Worm (Caenorhabditis elegans) whole organism, young adult: ENCODE data around the gene C50C3.12.

Experiments used
- B0035.1 ChIP-seq: sonication (generic microtip); optimal IDR thresholded peaks from 2 replicates; lab custom pipeline; 2016; ENCODE audit warnings: missing genetic modification characterization, mild to moderate bottlenecking, missing compliant biosample characterization, missing genotype, missing genetic modification reagents
- B0261.1 ChIP-seq: sonication (generic microtip); optimal IDR thresholded peaks from 2 replicates; lab custom pipeline; 2016; ENCODE audit warnings: mild to moderate bottlenecking, missing genetic modification characterization, moderate library complexity, missing compliant biosample characterization
- B0336.3 ChIP-seq: fragments of 200-800 bp; sonication (Bioruptor generic); IDR thresholded peaks from 2 replicates; pipeline ENCODE4 v1.3.6; 2022; ENCODE audit warnings: missing genetic modification characterization, missing compliant biosample characterization
- F10E7.11 ChIP-seq: sonication (generic microtip); optimal IDR thresholded peaks from 2 replicates; lab custom pipeline; 2017; ENCODE audit warnings: mild to moderate bottlenecking, missing genetic modification characterization, moderate library complexity, missing compliant biosample characterization
- F55B11.4 ChIP-seq: sonication (generic microtip); optimal IDR thresholded peaks from 2 replicates; lab custom pipeline; 2016; ENCODE audit warnings: missing compliant biosample characterization, missing genetic modification characterization, borderline replicate concordance; ENCODE audit not compliant: insufficient read depth
- F57C9.4 ChIP-seq: sonication (generic microtip); optimal IDR thresholded peaks from 2 replicates; lab custom pipeline; 2017; ENCODE audit warnings: mild to moderate bottlenecking, missing genetic modification characterization, missing compliant biosample characterization
- K11D2.4 ChIP-seq: fragments of 200-800 bp; sonication (Bioruptor generic); IDR thresholded peaks from 2 replicates; pipeline ENCODE4 v1.3.6; 2022; ENCODE audit warnings: missing genetic modification reagents, missing genetic modification characterization, missing compliant biosample characterization
- T26A5.8 ChIP-seq: sonication (generic microtip); optimal IDR thresholded peaks from 2 replicates; lab custom pipeline; 2016; ENCODE audit warnings: missing genetic modification characterization, missing compliant biosample characterization
- Y53G8AR.9 ChIP-seq: fragments of 200-800 bp; sonication (Bioruptor generic); conservative IDR thresholded peaks from 2 replicates; pipeline ENCODE4 v1.3.6; 2022; ENCODE audit warnings: missing genetic modification reagents, missing genetic modification characterization, missing compliant biosample characterization
- Y56A3A.18 ChIP-seq: fragments of 200-800 bp; sonication (Bioruptor generic); IDR thresholded peaks from 2 replicates; pipeline ENCODE4 v1.3.6; 2022; ENCODE audit warnings: missing genetic modification reagents, missing genetic modification characterization, missing compliant biosample characterization
- Y79H2A.3 ChIP-seq: fragments of 200-800 bp; sonication (Bioruptor generic); conservative IDR thresholded peaks from 2 replicates; pipeline ENCODE4 v1.3.6; 2022; ENCODE audit warnings: missing genetic modification reagents, missing genetic modification characterization, missing compliant biosample characterization
- Y95B8A.8 ChIP-seq: fragments of 200-800 bp; sonication (Bioruptor generic); IDR thresholded peaks from 2 replicates; pipeline ENCODE4 v1.3.6; 2022; ENCODE audit warnings: missing genetic modification reagents, missing genetic modification characterization, missing compliant biosample characterization
- ama-1 ChIP-seq, 3 experiments: fragments of 150-350 bp in 1 of 3; sonication (generic microtip) in 2 of 3; optimal IDR thresholded peaks; 2 replicates each; lab custom pipeline; 2014 to 2018; ENCODE audit warnings: missing biosample characterization in 2 of 3, missing genetic modification characterization in 2 of 3, missing genetic modification reagents in 2 of 3
- aptf-3 ChIP-seq: fragments of 200-800 bp; sonication (Bioruptor generic); IDR thresholded peaks from 2 replicates; pipeline ENCODE4 v1.3.6; 2022; ENCODE audit warnings: missing genetic modification characterization, missing compliant biosample characterization
- attf-3 ChIP-seq: fragments of 200-800 bp; sonication (Bioruptor generic); conservative IDR thresholded peaks from 2 replicates; pipeline ENCODE4 v1.3.6; 2022; ENCODE audit warnings: missing genetic modification reagents, missing genetic modification characterization, missing compliant biosample characterization
- bed-1 ChIP-seq: fragments of 200-800 bp; sonication (Bioruptor generic); IDR thresholded peaks from 2 replicates; pipeline ENCODE4 v1.3.6; 2022; ENCODE audit warnings: missing genetic modification reagents, missing genetic modification characterization, missing compliant biosample characterization
- ccch-3 ChIP-seq: fragments of 200-800 bp; sonication (Bioruptor generic); optimal IDR thresholded peaks from 2 replicates; lab custom pipeline; 2018; ENCODE audit warnings: mild to moderate bottlenecking, missing genetic modification characterization, missing compliant biosample characterization
- ceh-100 ChIP-seq: fragments of 200-800 bp; sonication (Bioruptor generic); IDR thresholded peaks from 2 replicates; pipeline ENCODE4 v1.3.6; 2022; ENCODE audit warnings: missing genetic modification reagents, missing genetic modification characterization, missing compliant biosample characterization
- ceh-79 ChIP-seq: sonication (generic microtip); optimal IDR thresholded peaks from 2 replicates; lab custom pipeline; 2017; ENCODE audit warnings: mild to moderate bottlenecking, missing genetic modification characterization, missing compliant biosample characterization
- die-1 ChIP-seq: sonication (generic microtip); optimal IDR thresholded peaks from 2 replicates; lab custom pipeline; 2016; ENCODE audit warnings: missing genotype, mild to moderate bottlenecking, missing genetic modification characterization, missing compliant biosample characterization
- dox-1 ChIP-seq: fragments of 200-800 bp; sonication (Bioruptor generic); IDR thresholded peaks from 2 replicates; pipeline ENCODE4 v1.3.6; 2022; ENCODE audit warnings: missing genetic modification reagents, missing genetic modification characterization, missing compliant biosample characterization
- dpff-1 ChIP-seq: sonication (generic microtip); optimal IDR thresholded peaks from 2 replicates; lab custom pipeline; 2017; ENCODE audit warnings: mild to moderate bottlenecking, missing genetic modification characterization, missing compliant biosample characterization
- efl-1 ChIP-seq: fragments of 150-350 bp; optimal IDR thresholded peaks from 2 replicates; lab custom pipeline; 2014; ENCODE audit warnings: missing biosample characterization, missing genetic modification reagents, missing genetic modification characterization
- ets-4 ChIP-seq: fragments of 200-800 bp; sonication (Bioruptor generic); optimal IDR thresholded peaks from 2 replicates; lab custom pipeline; 2018; ENCODE audit warnings: mild to moderate bottlenecking, missing genetic modification characterization, missing compliant biosample characterization
- gei-17 ChIP-seq: fragments of 200-800 bp; sonication (Bioruptor generic); optimal IDR thresholded peaks from 2 replicates; lab custom pipeline; 2018; ENCODE audit warnings: mild to moderate bottlenecking, missing genetic modification characterization, missing compliant biosample characterization
- him-1 ChIP-seq: sonication (generic microtip); optimal IDR thresholded peaks from 2 replicates; lab custom pipeline; 2016; ENCODE audit warnings: missing genotype, missing genetic modification reagents, missing genetic modification characterization, missing compliant biosample characterization
- hlh-12 ChIP-seq: sonication (generic microtip); optimal IDR thresholded peaks from 2 replicates; lab custom pipeline; 2016; ENCODE audit warnings: missing genetic modification characterization, missing compliant biosample characterization
- hmg-1.2 ChIP-seq: fragments of 200-800 bp; sonication (Bioruptor generic); IDR thresholded peaks from 2 replicates; pipeline ENCODE4 v1.3.6; 2022; ENCODE audit warnings: missing genetic modification reagents, missing genetic modification characterization, missing compliant biosample characterization
- hrde-1 ChIP-seq: sonication (generic microtip); optimal IDR thresholded peaks from 2 replicates; lab custom pipeline; 2016; ENCODE audit warnings: missing genetic modification characterization, mild to moderate bottlenecking, missing compliant biosample characterization, moderate library complexity, missing genotype, missing genetic modification reagents, borderline replicate concordance
- hsf-1 ChIP-seq: fragments of 200-800 bp; sonication (Bioruptor generic); IDR thresholded peaks from 2 replicates; pipeline ENCODE4 v1.3.6; 2022; ENCODE audit warnings: missing genetic modification reagents, missing genetic modification characterization, missing compliant biosample characterization
- lin-26 ChIP-seq: fragments of 200-800 bp; sonication (Bioruptor generic); IDR thresholded peaks from 2 replicates; pipeline ENCODE4 v1.3.6; 2022; ENCODE audit warnings: missing genetic modification reagents, missing genetic modification characterization, missing compliant biosample characterization
- lin-40 ChIP-seq: sonication (generic microtip); optimal IDR thresholded peaks from 2 replicates; lab custom pipeline; 2016; ENCODE audit warnings: missing genetic modification characterization, mild to moderate bottlenecking, missing compliant biosample characterization, missing genotype, missing genetic modification reagents
- lir-1 ChIP-seq: fragments of 200-800 bp; sonication (Bioruptor generic); conservative IDR thresholded peaks from 2 replicates; pipeline ENCODE4 v1.3.6; 2022; ENCODE audit warnings: missing genetic modification reagents, missing genetic modification characterization, missing compliant biosample characterization
- lsy-27 ChIP-seq: sonication (generic microtip); optimal IDR thresholded peaks from 2 replicates; lab custom pipeline; 2017; ENCODE audit warnings: missing genetic modification characterization, mild to moderate bottlenecking, missing compliant biosample characterization, antibody characterized with exemption, missing genotype, borderline replicate concordance; ENCODE audit not compliant: insufficient read depth
- madf-3 ChIP-seq: fragments of 200-800 bp; sonication (Bioruptor generic); IDR thresholded peaks from 2 replicates; pipeline ENCODE4 v1.3.6; 2022; ENCODE audit warnings: missing genetic modification reagents, missing genetic modification characterization, missing compliant biosample characterization
- madf-6 ChIP-seq: fragments of 200-800 bp; sonication (Bioruptor generic); IDR thresholded peaks from 2 replicates; pipeline ENCODE4 v1.3.6; 2022; ENCODE audit warnings: missing genetic modification reagents, missing genetic modification characterization, missing compliant biosample characterization
- mel-28 ChIP-seq: sonication (generic microtip); optimal IDR thresholded peaks from 2 replicates; lab custom pipeline; 2016; ENCODE audit warnings: borderline replicate concordance, mild to moderate bottlenecking, missing genetic modification characterization, missing compliant biosample characterization
- nhr-90 ChIP-seq: sonication (generic microtip); optimal IDR thresholded peaks from 2 replicates; lab custom pipeline; 2016; ENCODE audit warnings: missing genotype, mild to moderate bottlenecking, missing genetic modification characterization, missing compliant biosample characterization
- sdz-38 ChIP-seq: sonication (generic microtip); optimal IDR thresholded peaks from 2 replicates; lab custom pipeline; 2016; ENCODE audit warnings: missing genotype, missing genetic modification characterization, missing compliant biosample characterization
- tbp1 ChIP-seq: fragments of 200-800 bp; sonication (Bioruptor generic); optimal IDR thresholded peaks from 2 replicates; lab custom pipeline; 2018; ENCODE audit warnings: mild to moderate bottlenecking, missing genetic modification characterization, missing compliant biosample characterization
- unc-62 ChIP-seq: fragments of 150-350 bp; optimal IDR thresholded peaks from 2 replicates; lab custom pipeline; 2014; ENCODE audit warnings: missing biosample characterization, missing genetic modification reagents, missing genetic modification characterization
- ztf-26 ChIP-seq: sonication (generic microtip); optimal IDR thresholded peaks from 2 replicates; lab custom pipeline; 2017; ENCODE audit warnings: missing genetic modification characterization, missing compliant biosample characterization

C50C3.12 gene

DNA sequence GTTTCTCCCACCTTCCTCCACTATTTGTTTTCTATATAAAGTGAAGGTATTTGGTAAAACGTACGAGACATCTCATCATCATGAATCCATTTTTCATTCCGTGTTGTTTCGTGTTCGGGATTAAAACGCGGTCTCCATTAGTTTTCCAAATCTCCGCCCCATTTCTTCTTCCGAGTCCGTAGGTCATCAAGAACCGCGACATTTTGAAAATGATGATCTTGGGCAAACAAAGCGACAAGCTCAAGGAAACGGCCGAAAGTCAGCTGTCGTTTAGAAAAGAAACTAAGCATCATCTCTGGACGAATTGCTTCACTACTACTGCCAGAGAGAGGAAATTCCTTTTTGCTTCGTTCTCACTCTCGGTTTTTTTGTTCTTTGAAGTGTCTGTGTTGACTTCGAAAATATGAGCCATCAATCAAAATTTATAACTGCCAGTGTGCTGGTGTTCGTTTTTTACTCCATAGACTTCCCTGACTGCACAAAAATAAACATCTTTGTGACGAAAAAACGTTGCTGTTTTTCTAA is 3.7 kb upstream of the C50C3.12 start (continued):
- peak; percentile 14; the same call in 1 of the 2 replicates for TF ChIP-seq hsf-1 (GFP tag; lab: Robert Waterston, UW)
- peak; percentile 41; the same call in 1 of the 2 replicates for TF ChIP-seq lin-26 (GFP tag; lab: Robert Waterston, UW)
- TF ChIP-seq F10E7.11 (tag; lab: Kevin White, UChicago): no peak
- 0 out of 2 replicates have a peak, but pooled peaks have one; percentile 22 for TF ChIP-seq madf-3 (GFP tag; lab: Robert Waterston, UW)
- no peak for TF ChIP-seq hlh-12 (tag; lab: Kevin White, UChicago)
- TF ChIP-seq tbp1: no peak

DNA sequence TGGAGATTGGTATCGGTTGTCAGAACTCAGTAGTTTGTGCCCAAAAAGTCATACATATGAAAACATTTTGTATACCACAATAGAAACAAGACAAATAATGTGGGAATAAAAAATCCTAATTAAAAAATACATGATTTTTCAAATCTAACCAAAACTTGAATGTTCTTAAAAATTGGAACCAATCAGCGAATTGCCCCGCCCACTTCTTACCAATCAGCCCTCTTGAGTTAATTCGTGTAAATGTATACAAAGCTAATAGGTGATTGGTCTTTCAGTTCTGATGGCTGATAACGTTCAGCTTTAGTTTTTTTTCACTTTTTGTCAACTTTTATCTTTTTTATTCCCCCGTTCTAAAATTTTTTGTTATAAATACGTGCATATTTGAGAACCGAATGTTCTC is 1.1 kb upstream of the C50C3.12 start:
- no peak for TF ChIP-seq lir-1 (GFP tag; lab: Robert Waterston, UW)
- TF ChIP-seq B0035.1 (tag; lab: Kevin White, UChicago): no peak
- no peak for TF ChIP-seq ccch-3 (GFP tag; lab: Kevin White, UChicago)
- TF ChIP-seq efl-1 (GFP tag; lab: Kevin White, UChicago): no peak
- TF ChIP-seq Y56A3A.18 (GFP tag; lab: Robert Waterston, UW): no peak
- no peak for TF ChIP-seq attf-3 (GFP tag; lab: Robert Waterston, UW)
- no peak for TF ChIP-seq dox-1 (GFP tag; lab: Robert Waterston, UW)
- no peak for TF ChIP-seq hmg-1.2 (GFP tag; lab: Robert Waterston, UW)
- no peak for TF ChIP-seq ama-1 (optimal IDR thresholded peaks at IDR 0.05; lab: Kevin White, UChicago)
- TF ChIP-seq ama-1 (GFP tag; optimal IDR thresholded peaks at IDR 0.05; lab: Kevin White, UChicago): no peak
- TF ChIP-seq F55B11.4 (tag; lab: Kevin White, UChicago): no peak
- no peak for TF ChIP-seq hsf-1 (GFP tag; lab: Robert Waterston, UW)
- TF ChIP-seq ztf-26 (tag; lab: Kevin White, UChicago): no peak
- no peak for TF ChIP-seq Y53G8AR.9 (GFP tag; lab: Robert Waterston, UW)
- no peak for TF ChIP-seq Y95B8A.8 (GFP tag; lab: Robert Waterston, UW)
- no peak for TF ChIP-seq him-1 (tag; lab: Kevin White, UChicago)
- no peak for TF ChIP-seq gei-17 (GFP tag; lab: Kevin White, UChicago)

DNA sequence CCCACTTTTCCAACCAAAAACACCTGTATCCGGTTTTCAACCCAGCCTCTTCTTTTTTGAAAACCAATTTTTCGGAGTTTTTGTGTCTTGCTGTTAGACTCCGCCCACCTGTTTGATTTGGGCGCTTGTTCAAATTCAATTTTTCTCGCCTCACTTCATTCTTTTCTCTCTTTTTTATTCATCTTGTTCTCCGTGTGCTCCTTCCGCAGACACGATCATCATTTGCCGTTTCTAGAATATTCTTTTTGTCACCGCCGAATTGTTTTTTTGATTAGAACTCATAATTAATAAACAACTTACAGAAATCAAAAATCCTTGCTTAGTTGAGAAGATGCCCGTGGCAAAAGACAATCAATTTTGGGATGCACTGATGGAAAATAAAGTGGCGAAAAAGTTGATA is 2.6 kb downstream of the C50C3.12 start, which contains the start of gene C50C3.5:
TSS of gene C50C3.5 (plus strand) at position 301 of the 400 bp plus-strand sequence.
- TF ChIP-seq B0035.1 (tag; lab: Kevin White, UChicago): no peak
- TF ChIP-seq dpff-1 (tag; lab: Kevin White, UChicago): no peak
- TF ChIP-seq lsy-27 (tag; lab: Kevin White, UChicago): no peak
- no peak for TF ChIP-seq ceh-100 (GFP tag; lab: Robert Waterston, UW)
- no peak for TF ChIP-seq efl-1 (GFP tag; lab: Kevin White, UChicago)
- no peak for TF ChIP-seq nhr-90 (tag; lab: Kevin White, UChicago)
- TF ChIP-seq bed-1 (GFP tag; lab: Robert Waterston, UW): no peak
- no peak for TF ChIP-seq lin-40
- no peak for TF ChIP-seq Y79H2A.3
- TF ChIP-seq unc-62 (GFP tag; lab: Kevin White, UChicago): no peak

DNA sequence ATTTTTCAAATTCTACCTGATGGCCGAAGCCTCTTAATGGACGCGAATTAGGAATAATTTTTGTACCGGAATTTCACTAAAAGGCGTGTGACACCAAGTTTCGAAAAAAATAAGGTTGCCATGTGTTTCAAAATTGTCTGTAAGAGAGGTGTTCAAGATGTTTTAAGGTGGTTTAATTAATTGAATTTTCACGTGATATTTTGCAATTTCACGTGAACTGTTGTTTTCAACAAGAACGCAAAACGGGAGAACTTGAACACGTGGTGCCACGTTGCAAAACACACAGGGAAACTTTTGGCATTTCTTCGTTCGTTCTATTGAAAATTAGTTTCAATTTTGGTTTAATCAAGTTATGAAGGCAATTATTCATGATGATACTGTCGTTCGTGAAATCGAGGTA is 5.2 kb downstream of the C50C3.12 start, which contains the start of gene spc-2:
TSS of gene spc-2 (plus strand) at position 301 of the 400 bp plus-strand sequence.
- TF ChIP-seq ceh-79 (tag; lab: Kevin White, UChicago): no peak
- no peak for TF ChIP-seq aptf-3 (GFP tag; lab: Robert Waterston, UW)
- no peak for TF ChIP-seq gei-17 (GFP tag; lab: Kevin White, UChicago)
- no peak for TF ChIP-seq madf-6 (GFP tag; lab: Robert Waterston, UW)
- no peak for TF ChIP-seq sdz-38 (tag; lab: Kevin White, UChicago)
- no peak for TF ChIP-seq die-1 (tag; lab: Kevin White, UChicago)
- TF ChIP-seq hlh-12 (tag; lab: Kevin White, UChicago): no peak
- TF ChIP-seq B0261.1 (tag; lab: Kevin White, UChicago): no peak
- no peak for TF ChIP-seq ets-4 (GFP tag; lab: Kevin White, UChicago)
- TF ChIP-seq B0336.3: no peak
- no peak for TF ChIP-seq hrde-1 (tag; lab: Kevin White, UChicago)
- TF ChIP-seq F57C9.4: no peak
- no peak for TF ChIP-seq mel-28
- TF ChIP-seq T26A5.8 (tag; lab: Kevin White, UChicago): no peak
- no peak for TF ChIP-seq K11D2.4 (GFP tag; lab: Robert Waterston, UW)
- TF ChIP-seq, all 124 proteins: peak for 0
